Worm (Caenorhabditis elegans) whole organism, late embryonic: ENCODE data around the gene R09A8.1.

ENCODE experiments used
- F13H6.1 ChIP-seq: sonication (generic microtip); optimal IDR thresholded peaks from 2 replicates; lab custom pipeline; 2016; ENCODE audit warnings: missing genetic modification characterization, missing compliant biosample characterization
- ama-1 ChIP-seq: fragments of 150-350 bp; optimal IDR thresholded peaks from 2 replicates; lab custom pipeline; 2014
- ceh-45 ChIP-seq: fragments of 200-800 bp; sonication (Bioruptor generic); IDR thresholded peaks from 2 replicates; pipeline ENCODE4 v1.3.6; 2022; ENCODE audit warnings: missing genetic modification reagents, missing genetic modification characterization, missing compliant biosample characterization
- dmd-4 ChIP-seq: sonication (generic microtip); optimal IDR thresholded peaks from 2 replicates; lab custom pipeline; 2016; ENCODE audit warnings: borderline replicate concordance, missing genetic modification characterization, missing compliant biosample characterization
- dve-1 ChIP-seq: sonication (generic microtip); optimal IDR thresholded peaks from 2 replicates; lab custom pipeline; 2017; ENCODE audit warnings: antibody characterized with exemption, mild to moderate bottlenecking, missing genetic modification characterization, missing compliant biosample characterization
- fkh-10 ChIP-seq: fragments of 150-350 bp; optimal IDR thresholded peaks from 2 replicates; lab custom pipeline; 2014; ENCODE audit warnings: missing biosample characterization, missing genetic modification reagents, missing genetic modification characterization
- nfya-1 ChIP-seq: sonication (generic microtip); optimal IDR thresholded peaks from 2 replicates; lab custom pipeline; 2017; ENCODE audit warnings: missing genetic modification characterization, mild to moderate bottlenecking, missing compliant biosample characterization, antibody characterized with exemption, moderate library complexity
- nhr-11 ChIP-seq: fragments of 150-350 bp; optimal IDR thresholded peaks from 2 replicates; lab custom pipeline; 2014; ENCODE audit warnings: missing biosample characterization, missing genetic modification characterization
- ttx-3 ChIP-seq: sonication (generic microtip); optimal IDR thresholded peaks from 2 replicates; lab custom pipeline; 2016; ENCODE audit warnings: missing genetic modification reagents, missing genetic modification characterization, missing compliant biosample characterization

DNA sequence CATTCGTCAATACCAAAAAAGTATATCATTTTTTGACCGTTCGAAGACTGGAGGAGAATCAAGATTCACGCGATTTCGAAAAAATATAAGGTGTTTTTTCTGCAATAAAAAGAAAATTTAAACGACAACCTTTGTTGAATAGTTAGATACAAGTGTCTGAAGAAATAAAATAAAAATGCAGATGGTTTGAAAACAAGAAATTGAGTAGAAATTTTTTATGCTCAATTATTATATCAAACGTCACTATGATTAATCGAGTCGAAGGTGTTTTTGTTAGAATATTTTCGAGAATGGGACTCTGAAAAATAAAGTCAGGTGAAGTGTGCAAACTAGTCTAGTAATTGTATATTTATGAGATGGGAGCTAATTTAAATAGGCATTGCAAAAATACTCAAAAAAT is 26.9 kb downstream of the R09A8.1 start, which contains the start of gene R09A8.5:
- no peak for TF ChIP-seq dmd-4 (tag; lab: Kevin White, UChicago)
- no peak for TF ChIP-seq fkh-10 (GFP tag; lab: Kevin White, UChicago)
- TF ChIP-seq F13H6.1, result no peak
- no peak for TF ChIP-seq nhr-11 (tag; lab: Kevin White, UChicago)
- no peak for TF ChIP-seq ttx-3
- TF ChIP-seq ama-1 (lab: Kevin White, UChicago), result no peak
- no peak for TF ChIP-seq nfya-1 (tag; lab: Kevin White, UChicago)
- TF ChIP-seq dve-1, result no peak
- TF ChIP-seq ceh-45 (GFP tag; lab: Robert Waterston, UW), result no peak
